Worm (Caenorhabditis elegans): ENCODE results near the gene mrps-11.

ce11 chrV:12540739-12541138 is 46.3 kb upstream of the mrps-11 start, which contains the start of gene F45D3.2:
- no peak for TF ChIP-seq aly-1 (tag; optimal IDR thresholded peaks at IDR 0.05)
- no peak for TF ChIP-seq F13C5.2 (tag; optimal IDR thresholded peaks at IDR 0.05)
- no peak for TF ChIP-seq ama-1 (optimal IDR thresholded peaks at IDR 0.05)
- no peak for TF ChIP-seq scrt-1 (GFP tag; IDR thresholded peaks at IDR 0.05)
- TF ChIP-seq flt-1 (GFP tag; IDR thresholded peaks at IDR 0.05), result no peak
- TF ChIP-seq tbx-37 (GFP tag; conservative IDR thresholded peaks at IDR 0.05), result no peak
- TF ChIP-seq ets-7 (tag; optimal IDR thresholded peaks at IDR 0.05), result no peak
- TF ChIP-seq hmbx-1 (tag; optimal IDR thresholded peaks at IDR 0.05), result no peak
